Fruit fly (Drosophila melanogaster): ENCODE results near the gene lmgA.

DNA sequence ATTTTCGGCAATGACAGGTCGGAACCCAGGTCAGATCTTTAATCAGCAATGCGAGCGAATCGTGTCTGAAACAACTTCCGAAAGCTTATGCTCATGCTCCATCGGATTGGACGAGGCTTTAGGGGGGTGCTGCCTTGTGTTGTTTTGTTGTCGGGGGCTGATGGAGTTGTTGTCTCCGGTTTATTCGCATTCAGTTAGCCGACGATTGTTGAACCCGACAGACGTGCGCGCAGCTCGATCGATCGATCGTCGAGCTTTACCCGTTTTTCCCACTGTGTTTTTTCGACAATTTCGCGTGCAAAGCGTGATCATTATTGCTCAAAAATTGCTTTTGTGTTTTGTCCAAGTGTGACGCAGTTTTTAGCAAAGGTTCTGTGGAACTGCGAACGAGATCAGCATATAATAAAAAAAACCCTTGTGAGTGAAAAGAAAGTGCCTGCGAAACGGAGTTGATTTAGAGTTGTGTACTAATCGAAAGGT, 573 bp upstream of the lmgA start, which contains the start of gene CG17834:
- TF ChIP-seq Ets96B (tag; optimal IDR thresholded peaks at IDR 0.05), result no peak
- no peak for TF ChIP-seq Hr39 (GFP tag; optimal IDR thresholded peaks at IDR 0.05)
- TF ChIP-seq Eip93F (GFP tag; optimal IDR thresholded peaks at IDR 0.05), result no peak
- no peak for TF ChIP-seq acj6 (GFP tag; optimal IDR thresholded peaks at IDR 0.05)

Measured in whole organism, prepupa.